Worm (Caenorhabditis elegans) whole organism, mixed stage, embryonic: ENCODE data around the gene mrps-5.

Source experiments
- M03D4.4 ChIP-seq: sonication (generic microtip); optimal IDR thresholded peaks from 2 replicates; lab custom pipeline; 2017; ENCODE audit warnings: mild to moderate bottlenecking, missing genetic modification characterization, missing compliant biosample characterization
- lin-13 ChIP-seq: fragments of 150-350 bp; optimal IDR thresholded peaks from 2 replicates; lab custom pipeline; 2014; ENCODE audit warnings: missing biosample characterization, missing genetic modification characterization
- lsy-2 ChIP-seq: fragments of 150-350 bp; optimal IDR thresholded peaks from 2 replicates; lab custom pipeline; 2014; ENCODE audit warnings: missing biosample characterization, missing genetic modification characterization
- nhr-76 ChIP-seq: sonication (generic microtip); optimal IDR thresholded peaks from 2 replicates; lab custom pipeline; 2017; ENCODE audit warnings: missing biosample characterization, missing genetic modification characterization

DNA sequence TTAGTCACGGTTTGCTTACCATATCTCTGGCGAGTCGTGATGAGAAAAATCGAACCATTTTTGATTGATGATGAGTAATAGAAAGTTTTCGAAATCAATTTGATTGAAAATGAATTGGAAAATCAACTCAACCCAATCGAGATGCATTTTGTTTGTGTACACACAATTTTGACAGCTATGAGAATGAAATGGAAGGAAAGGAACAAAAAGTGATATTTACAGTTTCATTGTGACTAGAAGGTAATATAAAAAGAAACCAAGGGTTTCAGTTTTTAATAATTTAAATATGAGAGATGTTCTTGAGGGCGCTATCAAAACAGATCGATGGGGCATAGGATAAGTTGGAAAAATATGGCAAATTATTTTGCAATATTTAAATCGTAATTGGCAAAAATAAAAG lies 46.1 kb upstream of the mrps-5 start, which contains the start of gene cal-1:
- TF ChIP-seq nhr-76 (tag; lab: Kevin White, UChicago), result no peak
- no peak for TF ChIP-seq lsy-2 (tag; lab: Kevin White, UChicago)
- TF ChIP-seq lin-13 (tag; lab: Kevin White, UChicago), result no peak
- TF ChIP-seq M03D4.4, result no peak
